Worm (Caenorhabditis elegans): ENCODE results near the gene grsp-2.
A peak's percentile ranks its signal among the peaks of the same experiment; 100 is the strongest.

The grsp-2 gene

ce11 chrIV:8827500-8827899 lies 11.4 kb downstream of the grsp-2 start, which contains the start of gene T28C6.7:
Gene T28C6.7 (plus strand): TSS chrIV:8827800.
- no peak for TF ChIP-seq tbp1 (GFP tag; optimal IDR thresholded peaks at IDR 0.05)
- no peak for TF ChIP-seq rec-8 (tag; optimal IDR thresholded peaks at IDR 0.05)
- TF ChIP-seq F10E7.11 (tag; optimal IDR thresholded peaks at IDR 0.05) = no peak
- no peak for TF ChIP-seq rcor-1 (GFP tag; IDR thresholded peaks at IDR 0.05)
- TF ChIP-seq nhr-179 (tag; optimal IDR thresholded peaks at IDR 0.05) = no peak
- no peak for TF ChIP-seq hmg-20 (GFP tag; IDR thresholded peaks at IDR 0.05)
- no peak for TF ChIP-seq Y95B8A.8 (GFP tag; IDR thresholded peaks at IDR 0.05)
- no peak for TF ChIP-seq efl-1 (GFP tag; optimal IDR thresholded peaks at IDR 0.05)
- TF ChIP-seq egl-44 (GFP tag; IDR thresholded peaks at IDR 0.05) = no peak
- TF ChIP-seq F52B5.7 (tag; optimal IDR thresholded peaks at IDR 0.05) = no peak
- no peak for TF ChIP-seq bed-1 (GFP tag; IDR thresholded peaks at IDR 0.05)
- no peak for TF ChIP-seq dpl-1 (GFP tag; optimal IDR thresholded peaks at IDR 0.05)

ce11 chrIV:8830591-8830990 lies 14.5 kb downstream of the grsp-2 start, which contains the start of gene T28C6.8:
Gene T28C6.8 (minus strand): TSS chrIV:8830727.
- TF ChIP-seq ceh-27 (GFP tag; optimal IDR thresholded peaks at IDR 0.05) (no peak), dox-1 (GFP tag; IDR thresholded peaks at IDR 0.05) (peak; percentile 70), let-607 (tag; optimal IDR thresholded peaks at IDR 0.05) (peak; percentile 19 to 45), nfya-2 (GFP tag; IDR thresholded peaks at IDR 0.05) (no peak), lin-26 (GFP tag; IDR thresholded peaks at IDR 0.05) (0 out of 2 replicates have a peak, but pooled peaks have one; percentile 31), attf-5 (GFP tag; optimal IDR thresholded peaks at IDR 0.05) (peak; percentile 71), tbp1 (GFP tag; optimal IDR thresholded peaks at IDR 0.05) (peak; percentile 22), hmg-1.2 (GFP tag; IDR thresholded peaks at IDR 0.05) (peak; percentile 43; the same call in 1 of the 2 replicates), Y95B8A.8 (GFP tag; IDR thresholded peaks at IDR 0.05) (no peak), lin-54 (GFP tag; optimal IDR thresholded peaks at IDR 0.05) (peak; percentile 11), nfyb-1 (GFP tag; IDR thresholded peaks at IDR 0.05) (no peak), snpc-3.4 (tag; optimal IDR thresholded peaks at IDR 0.05) (no peak), lir-1 (GFP tag; conservative IDR thresholded peaks at IDR 0.05) (no peak), akir-1 (GFP tag; optimal IDR thresholded peaks at IDR 0.05) (no peak), B0336.3 (GFP tag; IDR thresholded peaks at IDR 0.05) (0 out of 2 replicates have a peak, but pooled peaks have one; percentile 26), nhr-80 (tag; optimal IDR thresholded peaks at IDR 0.05) (peak; percentile 92)

ce11 chrIV:8840161-8840765 lies 24.1 kb downstream of the grsp-2 start, which contains the start of the genes T28C6.11 and T11B7.1:
Gene T28C6.11 (minus strand): TSS chrIV:8840261.
Gene T11B7.1 (plus strand): TSS chrIV:8840715.
- TF ChIP-seq nfya-2 (GFP tag; IDR thresholded peaks at IDR 0.05) (no peak), F37B4.10 (GFP tag; IDR thresholded peaks at IDR 0.05) (no peak), rpc-1 (optimal IDR thresholded peaks at IDR 0.05) (no peak), rpc-1 (tag; optimal IDR thresholded peaks at IDR 0.05) (no peak), madf-8 (GFP tag; conservative IDR thresholded peaks at IDR 0.05) (no peak), Y95B8A.8 (GFP tag; IDR thresholded peaks at IDR 0.05) (no peak), B0336.3 (GFP tag; IDR thresholded peaks at IDR 0.05) (no peak), hrde-1 (tag; optimal IDR thresholded peaks at IDR 0.05; ENCODE audit: borderline replicate concordance) (no peak), akir-1 (GFP tag; optimal IDR thresholded peaks at IDR 0.05) (no peak), sea-2 (GFP tag; IDR thresholded peaks at IDR 0.05) (no peak), F39B2.1 (GFP tag; IDR thresholded peaks at IDR 0.05) (no peak), aptf-2 (GFP tag; conservative IDR thresholded peaks at IDR 0.05) (no peak), F33H1.4 (GFP tag; IDR thresholded peaks at IDR 0.05) (no peak), ceh-40 (GFP tag; IDR thresholded peaks at IDR 0.05) (no peak), nhr-179 (tag; optimal IDR thresholded peaks at IDR 0.05) (no peak), F52B5.7 (tag; optimal IDR thresholded peaks at IDR 0.05) (no peak), nhr-80 (tag; optimal IDR thresholded peaks at IDR 0.05) (no peak), lin-40 (tag; optimal IDR thresholded peaks at IDR 0.05) (no peak), somi-1 (GFP tag; optimal IDR thresholded peaks at IDR 0.05) (no peak), hmg-20 (GFP tag; IDR thresholded peaks at IDR 0.05) (no peak)

Measured in whole organism, young adult.